Fruit fly (Drosophila melanogaster) whole organism, embryonic: Measurements from ENCODE around the gene kraken.

Source experiments
- CG12769 ChIP-seq: fragments of 200-800 bp; sonication (Bioruptor generic); optimal IDR thresholded peaks from 2 replicates; lab custom pipeline; 2019; ENCODE audit warnings: missing biosample characterization, mild to moderate bottlenecking, missing genetic modification characterization, moderate library complexity
- CG7963 ChIP-seq: fragments of 200-800 bp; sonication (Bioruptor generic); IDR thresholded peaks from 3 replicates; pipeline ENCODE4 v1.3.6; 2022; ENCODE audit warnings: missing biosample characterization, missing genetic modification characterization; ENCODE audit not compliant: partially characterized antibody
- HLH3B ChIP-seq: fragments of 200-800 bp; sonication (Bioruptor generic); IDR thresholded peaks from 2 replicates; pipeline ENCODE4 v1.3.6; 2022; ENCODE audit warnings: missing biosample characterization, missing genetic modification characterization
- ci ChIP-seq: fragments of 200-800 bp; sonication (Bioruptor generic); IDR thresholded peaks from 3 replicates; pipeline ENCODE4 v1.3.6; 2022; ENCODE audit warnings: missing biosample characterization, missing genetic modification characterization
- pho ChIP-seq: fragments of 200-800 bp; sonication (Bioruptor generic); optimal IDR thresholded peaks from 2 replicates; lab custom pipeline; 2016; ENCODE audit warnings: missing biosample characterization, missing genetic modification characterization
- wdn ChIP-seq: fragments of 200-800 bp; sonication (Bioruptor generic); IDR thresholded peaks from 2 replicates; pipeline ENCODE4 v1.3.6; 2022; ENCODE audit warnings: missing biosample characterization, missing genetic modification characterization

dm6 chr2L:847189-847987, 5.2 kb upstream of the kraken start:
- TF ChIP-seq CG7963 (no peak), pho (GFP tag; lab: Kevin White, UChicago) (no peak), CG12769 (tag; lab: Kevin White, UChicago) (no peak), HLH3B (GFP tag; lab: Robert Waterston, UW) (no peak), wdn (no peak), ci (no peak)
